Worm (Caenorhabditis elegans) whole organism, young adult: Measurements from ENCODE around the gene F36D3.16.

Experiments used
- B0261.1 ChIP-seq: sonication (generic microtip); optimal IDR thresholded peaks from 2 replicates; lab custom pipeline; 2016; ENCODE audit warnings: mild to moderate bottlenecking, missing genetic modification characterization, moderate library complexity, missing compliant biosample characterization
- D2030.7 ChIP-seq: fragments of 200-800 bp; sonication (Bioruptor generic); IDR thresholded peaks from 2 replicates; pipeline ENCODE4 v1.3.6; 2022; ENCODE audit warnings: missing genetic modification reagents, missing genetic modification characterization, missing compliant biosample characterization
- F22D6.2 ChIP-seq: sonication (generic microtip); optimal IDR thresholded peaks from 2 replicates; lab custom pipeline; 2016; ENCODE audit warnings: mild to moderate bottlenecking, missing genetic modification characterization, missing compliant biosample characterization
- F37B4.10 ChIP-seq: fragments of 200-800 bp; sonication (Bioruptor generic); IDR thresholded peaks from 2 replicates; pipeline ENCODE4 v1.3.6; 2022; ENCODE audit warnings: missing genetic modification characterization, missing compliant biosample characterization
- F57C9.4 ChIP-seq: sonication (generic microtip); optimal IDR thresholded peaks from 2 replicates; lab custom pipeline; 2017; ENCODE audit warnings: mild to moderate bottlenecking, missing genetic modification characterization, missing compliant biosample characterization
- T07F8.4 ChIP-seq: sonication (generic microtip); optimal IDR thresholded peaks from 2 replicates; lab custom pipeline; 2016; ENCODE audit warnings: mild to moderate bottlenecking, missing genetic modification characterization, moderate library complexity, missing compliant biosample characterization
- T26A5.8 ChIP-seq: sonication (generic microtip); optimal IDR thresholded peaks from 2 replicates; lab custom pipeline; 2016; ENCODE audit warnings: missing genetic modification characterization, missing compliant biosample characterization
- Y56A3A.18 ChIP-seq: fragments of 200-800 bp; sonication (Bioruptor generic); IDR thresholded peaks from 2 replicates; pipeline ENCODE4 v1.3.6; 2022; ENCODE audit warnings: missing genetic modification reagents, missing genetic modification characterization, missing compliant biosample characterization
- Y95B8A.8 ChIP-seq: fragments of 200-800 bp; sonication (Bioruptor generic); IDR thresholded peaks from 2 replicates; pipeline ENCODE4 v1.3.6; 2022; ENCODE audit warnings: missing genetic modification reagents, missing genetic modification characterization, missing compliant biosample characterization
- aptf-2 ChIP-seq: fragments of 200-800 bp; sonication (Bioruptor generic); conservative IDR thresholded peaks from 2 replicates; pipeline ENCODE4 v1.3.6; 2022; ENCODE audit warnings: missing genetic modification reagents, missing genetic modification characterization, missing compliant biosample characterization
- atf-7 ChIP-seq: sonication (generic microtip); optimal IDR thresholded peaks from 2 replicates; lab custom pipeline; 2017; ENCODE audit warnings: mild to moderate bottlenecking, missing genetic modification characterization, missing compliant biosample characterization
- attf-6 ChIP-seq: fragments of 200-800 bp; sonication (Bioruptor generic); IDR thresholded peaks from 2 replicates; pipeline ENCODE4 v1.3.6; 2022; ENCODE audit warnings: missing genetic modification reagents, missing genetic modification characterization, missing compliant biosample characterization
- cebp-2 ChIP-seq: fragments of 200-800 bp; sonication (Bioruptor generic); IDR thresholded peaks from 2 replicates; pipeline ENCODE4 v1.3.6; 2022; ENCODE audit warnings: missing genetic modification characterization, missing compliant biosample characterization
- ceh-100 ChIP-seq: fragments of 200-800 bp; sonication (Bioruptor generic); IDR thresholded peaks from 2 replicates; pipeline ENCODE4 v1.3.6; 2022; ENCODE audit warnings: missing genetic modification reagents, missing genetic modification characterization, missing compliant biosample characterization
- ceh-58 ChIP-seq: fragments of 200-800 bp; sonication (Bioruptor generic); IDR thresholded peaks from 2 replicates; pipeline ENCODE4 v1.3.6; 2022; ENCODE audit warnings: missing genetic modification characterization, missing compliant biosample characterization
- ceh-91 ChIP-seq: fragments of 200-800 bp; sonication (Bioruptor generic); IDR thresholded peaks from 2 replicates; pipeline ENCODE4 v1.3.6; 2022; ENCODE audit warnings: missing genetic modification reagents, missing genetic modification characterization, missing compliant biosample characterization
- chd-7 ChIP-seq: sonication (generic microtip); optimal IDR thresholded peaks from 2 replicates; lab custom pipeline; 2016; ENCODE audit warnings: mild to moderate bottlenecking, missing genetic modification characterization, moderate library complexity, missing compliant biosample characterization
- dox-1 ChIP-seq: fragments of 200-800 bp; sonication (Bioruptor generic); IDR thresholded peaks from 2 replicates; pipeline ENCODE4 v1.3.6; 2022; ENCODE audit warnings: missing genetic modification reagents, missing genetic modification characterization, missing compliant biosample characterization
- dpl-1 ChIP-seq: fragments of 150-350 bp; optimal IDR thresholded peaks from 2 replicates; lab custom pipeline; 2014; ENCODE audit warnings: missing biosample characterization, missing genetic modification reagents, missing genetic modification characterization
- egrh-3 ChIP-seq: fragments of 200-800 bp; sonication (Bioruptor generic); IDR thresholded peaks from 2 replicates; pipeline ENCODE4 v1.3.6; 2022; ENCODE audit warnings: missing genetic modification reagents, missing genetic modification characterization, missing compliant biosample characterization
- ets-4 ChIP-seq: fragments of 200-800 bp; sonication (Bioruptor generic); optimal IDR thresholded peaks from 2 replicates; lab custom pipeline; 2018; ENCODE audit warnings: mild to moderate bottlenecking, missing genetic modification characterization, missing compliant biosample characterization
- gei-17 ChIP-seq: fragments of 200-800 bp; sonication (Bioruptor generic); optimal IDR thresholded peaks from 2 replicates; lab custom pipeline; 2018; ENCODE audit warnings: mild to moderate bottlenecking, missing genetic modification characterization, missing compliant biosample characterization
- him-1 ChIP-seq: sonication (generic microtip); optimal IDR thresholded peaks from 2 replicates; lab custom pipeline; 2016; ENCODE audit warnings: missing genotype, missing genetic modification reagents, missing genetic modification characterization, missing compliant biosample characterization
- hmg-1.2 ChIP-seq: fragments of 200-800 bp; sonication (Bioruptor generic); IDR thresholded peaks from 2 replicates; pipeline ENCODE4 v1.3.6; 2022; ENCODE audit warnings: missing genetic modification reagents, missing genetic modification characterization, missing compliant biosample characterization
- hrde-1 ChIP-seq: sonication (generic microtip); optimal IDR thresholded peaks from 2 replicates; lab custom pipeline; 2016; ENCODE audit warnings: missing genetic modification characterization, mild to moderate bottlenecking, missing compliant biosample characterization, moderate library complexity, missing genotype, missing genetic modification reagents, borderline replicate concordance
- hsf-1 ChIP-seq: fragments of 200-800 bp; sonication (Bioruptor generic); IDR thresholded peaks from 2 replicates; pipeline ENCODE4 v1.3.6; 2022; ENCODE audit warnings: missing genetic modification reagents, missing genetic modification characterization, missing compliant biosample characterization
- let-526 ChIP-seq: fragments of 200-800 bp; sonication (Bioruptor generic); IDR thresholded peaks from 2 replicates; pipeline ENCODE4 v1.3.6; 2022; ENCODE audit warnings: missing genetic modification reagents, missing genetic modification characterization, missing compliant biosample characterization
- lin-35 ChIP-seq, 3 experiments: fragments of 150-350 bp in 2 of 3; sonication (generic microtip) in 1 of 3; optimal IDR thresholded peaks; 2 replicates each; lab custom pipeline; 2014 to 2018; ENCODE audit warnings: missing biosample characterization in 3 of 3, missing genetic modification characterization in 3 of 3, missing genetic modification reagents in 3 of 3
- lsl-1 ChIP-seq: fragments of 200-800 bp; sonication (Bioruptor generic); optimal IDR thresholded peaks from 2 replicates; lab custom pipeline; 2018; ENCODE audit warnings: mild to moderate bottlenecking, missing genetic modification characterization, moderate library complexity, missing compliant biosample characterization
- madf-6 ChIP-seq: fragments of 200-800 bp; sonication (Bioruptor generic); IDR thresholded peaks from 2 replicates; pipeline ENCODE4 v1.3.6; 2022; ENCODE audit warnings: missing genetic modification reagents, missing genetic modification characterization, missing compliant biosample characterization
- madf-8 ChIP-seq: fragments of 200-800 bp; sonication (Bioruptor generic); conservative IDR thresholded peaks from 2 replicates; pipeline ENCODE4 v1.3.6; 2022; ENCODE audit warnings: missing genetic modification reagents, missing genetic modification characterization, missing compliant biosample characterization
- nhr-90 ChIP-seq: sonication (generic microtip); optimal IDR thresholded peaks from 2 replicates; lab custom pipeline; 2016; ENCODE audit warnings: missing genotype, mild to moderate bottlenecking, missing genetic modification characterization, missing compliant biosample characterization
- pbrm-1 ChIP-seq: fragments of 200-800 bp; sonication (Bioruptor generic); IDR thresholded peaks from 2 replicates; pipeline ENCODE4 v1.3.6; 2022; ENCODE audit warnings: missing genetic modification reagents, missing genetic modification characterization, missing compliant biosample characterization
- rpc-1 ChIP-seq, 2 experiments: fragments of 150-350 bp in 1 of 2; sonication (generic microtip) in 1 of 2; optimal IDR thresholded peaks; 2 replicates each; lab custom pipeline; 2014 to 2018; ENCODE audit warnings: missing biosample characterization in 1 of 2, missing genetic modification characterization in 1 of 2, missing genetic modification reagents in 1 of 2, missing genotype in 1 of 2
- unc-130 ChIP-seq: sonication (generic microtip); optimal IDR thresholded peaks from 2 replicates; lab custom pipeline; 2016; ENCODE audit warnings: missing genetic modification reagents, missing genetic modification characterization, missing compliant biosample characterization
- ztf-22 ChIP-seq: fragments of 200-800 bp; sonication (Bioruptor generic); optimal IDR thresholded peaks from 2 replicates; lab custom pipeline; 2018; ENCODE audit warnings: mild to moderate bottlenecking, missing genetic modification characterization, moderate library complexity, missing compliant biosample characterization
- ztf-6 ChIP-seq: fragments of 200-800 bp; sonication (Bioruptor generic); IDR thresholded peaks from 2 replicates; pipeline ENCODE4 v1.3.6; 2022; ENCODE audit warnings: missing genetic modification reagents, missing genetic modification characterization, missing compliant biosample characterization

Gene F36D3.16

ce11 chrV:16537908-16538446, 10.1 kb downstream of the F36D3.16 start, which contains the start of gene Y32B12B.2 (continued):
- no peak for TF ChIP-seq gei-17 (GFP tag; lab: Kevin White, UChicago)
- TF ChIP-seq ztf-6 = 0 out of 2 replicates have a peak, but pooled peaks have one; percentile 11
- peak; percentile 13 for TF ChIP-seq hrde-1
- no peak for TF ChIP-seq F22D6.2
- TF ChIP-seq, all 124 proteins: peak for 42

DNA sequence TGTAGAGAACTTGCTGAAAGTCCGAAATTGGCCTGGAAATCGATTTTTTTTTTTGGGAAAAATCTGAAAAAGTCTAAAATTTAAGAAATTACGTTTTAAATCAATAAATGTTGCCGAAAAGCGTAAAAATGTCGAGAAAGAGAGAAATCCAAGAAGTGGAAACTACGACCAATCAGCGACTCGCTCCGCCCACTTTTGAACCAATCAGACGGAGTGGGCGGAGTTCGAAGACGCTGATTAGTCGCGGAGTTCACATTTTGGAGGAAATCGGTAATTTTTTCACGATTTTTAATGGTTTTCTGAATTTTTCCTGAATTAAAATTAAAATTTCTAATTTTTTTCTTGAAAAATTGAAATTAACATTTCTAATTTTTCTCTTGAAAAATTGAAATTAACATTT, 11.8 kb downstream of the F36D3.16 start:
- TF ChIP-seq Y95B8A.8 (GFP tag; lab: Robert Waterston, UW) = no peak
- TF ChIP-seq, all 124 proteins: peak for 0

DNA sequence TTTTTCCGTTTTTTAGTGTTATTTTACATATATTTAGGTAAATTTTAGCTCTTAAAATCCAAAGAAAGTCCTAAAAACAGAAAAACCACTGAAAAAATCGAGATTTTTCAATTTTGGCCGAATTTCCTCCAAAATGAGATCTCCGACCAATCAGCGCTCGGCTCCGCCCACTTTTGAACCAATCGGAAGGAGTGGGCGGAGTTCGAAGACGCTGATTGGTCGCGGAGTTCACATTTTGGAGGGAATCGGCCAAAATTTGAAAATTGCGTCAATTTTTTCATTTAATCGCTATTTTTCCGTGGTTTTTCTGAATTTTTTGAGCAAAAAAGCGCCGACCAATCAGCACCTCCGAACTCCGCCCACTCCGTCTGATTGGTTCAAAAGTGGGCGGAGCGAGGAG, 12.8 kb downstream of the F36D3.16 start:
- TF ChIP-seq B0261.1 (no peak), attf-6 (GFP tag; lab: Robert Waterston, UW) (no peak), Y56A3A.18 (no peak), chd-7 (tag; lab: Kevin White, UChicago) (no peak), cebp-2 (no peak), him-1 (tag; lab: Kevin White, UChicago) (no peak)

DNA sequence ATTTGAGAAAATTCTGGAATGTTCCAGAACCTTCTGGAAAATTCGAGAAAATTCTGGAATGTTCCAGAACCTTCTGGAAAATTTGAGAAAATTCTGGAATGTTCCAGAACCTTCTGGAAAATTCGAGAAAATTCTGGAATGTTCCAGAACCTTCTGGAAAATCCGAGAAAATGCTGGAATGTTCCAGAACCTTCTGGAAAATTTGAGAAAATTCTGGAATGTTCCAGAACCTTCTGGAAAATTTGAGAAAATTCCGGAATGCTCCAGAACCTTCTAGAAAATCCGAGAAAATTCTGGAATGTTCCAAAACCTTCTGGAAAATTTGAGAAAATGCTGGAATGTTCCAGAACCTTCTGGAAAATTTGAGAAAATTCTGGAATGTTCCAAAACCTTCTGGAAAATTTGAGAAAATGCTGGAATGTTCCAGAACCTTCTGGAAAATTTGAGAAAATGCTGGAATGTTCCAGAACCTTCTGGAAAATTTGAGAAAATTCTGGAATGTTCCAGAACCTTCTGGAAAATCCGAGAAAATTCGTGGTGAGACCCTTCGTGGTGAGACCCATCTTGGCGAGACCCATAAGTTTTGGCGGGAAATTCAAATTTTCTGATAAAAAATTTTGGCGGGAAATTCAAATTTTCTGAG, 20.2 kb downstream of the F36D3.16 start:
- TF ChIP-seq madf-6 (peak; percentile 30; the same call in 1 of the 2 replicates), pbrm-1 (GFP tag; lab: Robert Waterston, UW) (0 out of 2 replicates have a peak, but pooled peaks have one; percentile 13), egrh-3 (GFP tag; lab: Robert Waterston, UW) (peak; percentile 13), dox-1 (GFP tag; lab: Robert Waterston, UW) (peak; percentile 74), hsf-1 (GFP tag; lab: Robert Waterston, UW) (peak; percentile 96)

DNA sequence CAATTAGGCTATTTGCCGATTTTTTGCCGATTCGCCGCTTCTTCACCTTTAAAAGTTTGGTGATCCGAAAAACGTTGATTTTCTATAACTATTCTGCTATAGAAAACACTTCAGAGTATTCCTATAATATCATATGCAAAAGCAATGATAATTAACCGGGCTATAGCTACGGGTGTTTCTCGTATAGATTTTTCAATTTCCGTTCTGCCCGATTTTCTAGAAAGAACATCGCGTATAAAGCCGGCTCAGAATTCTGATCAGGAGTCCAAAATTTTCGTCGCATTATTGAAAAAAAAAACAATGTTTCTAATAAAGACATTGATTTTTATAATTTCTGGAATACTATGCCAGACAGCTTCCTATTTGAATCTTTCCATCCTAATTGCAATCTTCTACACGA, 22.8 kb downstream of the F36D3.16 start, which contains the start of gene srbc-65:
Gene srbc-65 (plus strand): TSS at position 301 of the 400 bp plus-strand sequence.
- TF ChIP-seq ztf-22 (GFP tag; lab: Kevin White, UChicago) (no peak), hmg-1.2 (GFP tag; lab: Robert Waterston, UW) (no peak)

- TF ChIP-seq lsl-1 = no peak
- peak; percentile 34 for TF ChIP-seq unc-130
- 0 out of 2 replicates have a peak, but pooled peaks have one; percentile 9 for TF ChIP-seq aptf-2 (GFP tag; lab: Robert Waterston, UW)
- TF ChIP-seq egrh-3 (GFP tag; lab: Robert Waterston, UW) = 0 out of 2 replicates have a peak, but pooled peaks have one; percentile 5
- no peak for TF ChIP-seq ceh-91 (GFP tag; lab: Robert Waterston, UW)
- no peak for TF ChIP-seq T26A5.8 (tag; lab: Kevin White, UChicago)
- TF ChIP-seq ceh-100 (GFP tag; lab: Robert Waterston, UW) = peak; percentile 90
- 0 out of 2 replicates have a peak, but pooled peaks have one; percentile 13 for TF ChIP-seq D2030.7 (GFP tag; lab: Robert Waterston, UW)
These were observed 25.0 kb downstream of the F36D3.16 start, which contains the start of gene Y32B12B.4 for ce11 chrV:16552929-16553328. Y32B12B.4 (plus strand) TSS chrV:16553327.

ce11 chrV:16565639-16566038, 37.7 kb downstream of the F36D3.16 start, which contains the start of gene sru-45:
sru-45 (plus strand) TSS chrV:16565939.
- TF ChIP-seq F57C9.4 (tag; lab: Kevin White, UChicago) (no peak), nhr-90 (tag; lab: Kevin White, UChicago) (no peak), ceh-58 (no peak), ets-4 (GFP tag; lab: Kevin White, UChicago) (no peak), lin-35 (GFP tag; optimal IDR thresholded peaks at IDR 0.05; lab: Kevin White, UChicago) (no peak), madf-8 (no peak), rpc-1 (optimal IDR thresholded peaks at IDR 0.05; lab: Kevin White, UChicago) (no peak), rpc-1 (tag; optimal IDR thresholded peaks at IDR 0.05; lab: Kevin White, UChicago) (no peak), F37B4.10 (GFP tag; lab: Robert Waterston, UW) (no peak), Y56A3A.18 (no peak), atf-7 (tag; lab: Kevin White, UChicago) (no peak), let-526 (GFP tag; lab: Robert Waterston, UW) (no peak), dpl-1 (no peak), gei-17 (GFP tag; lab: Kevin White, UChicago) (no peak), T07F8.4 (tag; lab: Kevin White, UChicago) (no peak)
- TF ChIP-seq, all 124 proteins: peak for 0
